Worm (Caenorhabditis elegans) whole organism, L4/young adult: ENCODE data around the gene K09C4.5.

Source experiments
- W03F9.2 ChIP-seq: fragments of 150-350 bp; optimal IDR thresholded peaks from 2 replicates; lab custom pipeline; 2014; ENCODE audit warnings: missing biosample characterization, missing genetic modification characterization
- him-1 ChIP-seq: sonication (generic microtip); optimal IDR thresholded peaks from 2 replicates; lab custom pipeline; 2016; ENCODE audit warnings: missing genotype, missing genetic modification reagents, missing genetic modification characterization, missing compliant biosample characterization

DNA sequence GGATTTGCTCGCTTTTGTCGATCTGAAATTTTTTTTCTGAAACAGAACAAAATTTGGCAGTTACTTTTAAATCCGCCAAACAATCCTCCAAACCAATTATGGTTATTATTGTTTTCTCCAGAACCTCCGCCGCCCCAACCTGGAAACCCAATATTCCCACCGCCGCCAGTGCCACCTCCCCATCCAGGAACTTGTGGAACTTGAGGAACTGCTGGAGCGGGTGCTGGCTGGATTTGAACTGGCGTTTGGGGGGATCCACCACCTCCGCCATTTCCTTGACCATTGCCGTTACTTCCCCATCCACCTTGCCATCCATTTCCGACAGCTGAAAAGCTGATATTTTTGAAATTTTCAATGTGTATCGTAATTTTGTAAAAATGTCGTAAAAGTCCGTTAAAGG, 34.7 kb upstream of the K09C4.5 start:
- TF ChIP-seq W03F9.2 (tag; lab: Kevin White, UChicago) (no peak), him-1 (tag; lab: Kevin White, UChicago) (no peak)
